Worm (Caenorhabditis elegans): ENCODE measurements around the gene ctns-1.

DNA sequence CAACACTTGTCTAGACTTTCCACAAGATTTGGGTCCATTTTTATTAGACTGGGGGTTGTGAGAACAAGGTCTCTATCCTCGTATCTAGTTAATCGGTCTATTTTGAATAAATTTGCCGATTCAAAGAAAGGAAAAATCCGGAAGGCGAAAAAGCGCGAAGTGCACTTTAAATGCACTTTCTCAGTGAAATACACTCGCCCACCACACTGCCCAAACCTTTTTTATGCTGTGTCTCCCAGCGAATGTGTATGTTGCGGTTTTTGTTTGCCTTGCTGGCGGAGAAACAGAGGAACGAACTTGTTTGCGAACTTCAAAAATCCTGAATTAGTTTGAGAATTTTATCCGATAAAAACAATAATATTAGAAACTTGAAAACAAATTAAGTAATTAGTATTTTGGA is 5.9 kb downstream of the ctns-1 start:
- TF ChIP-seq hmbx-1 (tag; optimal IDR thresholded peaks at IDR 0.05) (no peak), flt-1 (GFP tag; IDR thresholded peaks at IDR 0.05) (no peak), ama-1 (optimal IDR thresholded peaks at IDR 0.05) (no peak), sea-1 (GFP tag; conservative IDR thresholded peaks at IDR 0.05) (no peak)

Data from whole organism, early embryonic.